Worm (Caenorhabditis elegans): Measurements from ENCODE around the gene his-2.

DNA sequence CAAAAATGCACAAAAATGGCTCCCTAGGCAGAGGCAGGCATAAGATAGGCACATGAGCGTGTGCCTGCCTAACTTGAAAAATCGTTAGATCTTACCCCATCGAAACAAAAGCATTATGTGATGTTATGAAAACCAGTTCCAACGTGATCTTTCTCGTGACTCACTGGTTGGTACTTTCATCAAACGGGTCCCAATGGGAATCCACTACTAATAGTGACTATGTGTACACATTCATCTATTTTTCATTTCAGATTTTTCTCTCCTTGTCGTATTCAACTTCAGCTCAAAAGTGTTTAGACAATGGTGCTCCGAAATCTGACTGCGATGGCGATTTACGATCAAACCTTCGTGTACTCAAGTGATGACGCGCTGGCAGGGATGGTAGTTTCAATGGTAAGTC lies 24.4 kb downstream of the his-2 start, which contains the start of gene srx-43:
- TF ChIP-seq him-1 (tag; optimal IDR thresholded peaks at IDR 0.05) = no peak
- TF ChIP-seq dao-5 (tag; optimal IDR thresholded peaks at IDR 0.05) = no peak
